Fruit fly (Drosophila melanogaster): ENCODE measurements around the gene Ir100a.

Ir100a gene

DNA sequence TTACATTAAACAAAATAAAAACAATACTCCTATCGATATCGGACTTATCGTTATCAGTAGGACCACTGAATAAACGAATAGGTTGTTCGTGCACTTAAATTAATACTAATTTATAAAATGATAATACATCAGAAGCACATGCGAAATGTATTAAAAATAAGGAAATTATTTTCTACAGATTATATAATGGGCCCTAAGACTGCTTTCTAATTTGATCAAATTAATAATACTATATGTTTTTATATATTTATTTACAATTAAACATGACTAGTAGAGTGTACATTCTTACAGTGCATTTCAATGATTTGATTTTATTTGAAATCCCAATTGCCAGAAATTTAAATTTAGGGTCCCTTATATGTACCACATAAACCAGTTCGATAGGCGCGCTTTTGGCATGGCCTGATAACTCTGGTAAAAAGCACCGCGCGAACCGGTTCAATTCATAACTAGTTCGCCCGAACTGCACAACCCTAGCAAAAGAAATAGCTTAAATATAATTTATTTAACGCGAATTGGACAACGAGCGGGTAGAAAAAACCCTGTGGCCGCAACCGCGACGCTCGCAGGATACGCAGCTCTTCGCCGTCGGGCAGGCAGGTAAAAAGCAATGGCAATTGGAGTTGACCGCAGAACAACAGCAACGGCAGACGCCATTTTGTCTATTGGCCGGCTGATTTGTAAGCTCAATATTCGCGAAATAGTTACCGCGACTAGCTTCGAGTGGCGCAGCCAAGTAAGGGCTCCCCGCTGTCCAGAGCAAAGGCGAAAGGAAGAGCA lies 24.0 kb upstream of the Ir100a start, which contains the start of the genes CG2126 and faf (continued):
- TF ChIP-seq Fer3 (tag; optimal IDR thresholded peaks at IDR 0.05) (peak; percentile 74), CG6175 (GFP tag; IDR thresholded peaks at IDR 0.05) (0 out of 3 replicates have a peak, but pooled peaks have one; percentile 50), MESR4 (GFP tag; optimal IDR thresholded peaks at IDR 0.05) (peak; percentile 24), CG11695 (GFP tag; IDR thresholded peaks at IDR 0.05) (peak; percentile 76; the same call in 2 of the 3 replicates), pan (optimal IDR thresholded peaks at IDR 0.05) (no peak), pan (GFP tag; optimal IDR thresholded peaks at IDR 0.05 in 1 of 2, IDR thresholded peaks at IDR 0.05 in 1 of 2) (peak in 1 of 2 experiments; percentile 81), CG4617 (GFP tag; optimal IDR thresholded peaks at IDR 0.05; ENCODE audit: borderline replicate concordance) (peak; percentile 52), Nf-YC (tag; optimal IDR thresholded peaks at IDR 0.05) (peak; percentile 76), CG8388 (GFP tag; optimal IDR thresholded peaks at IDR 0.05) (peak; percentile 77), Bteb2 (GFP tag; optimal IDR thresholded peaks at IDR 0.05) (peak; percentile 41), CG2712 (tag; optimal IDR thresholded peaks at IDR 0.05) (peak; percentile 87), insv (GFP tag; optimal IDR thresholded peaks at IDR 0.05) (peak in 1 of 2 experiments; percentile 42), dmrt11E (tag; optimal IDR thresholded peaks at IDR 0.05) (peak; percentile 76), sima (GFP tag; optimal IDR thresholded peaks at IDR 0.05) (no peak), Scr (GFP tag; IDR thresholded peaks at IDR 0.05; ENCODE audit: partially characterized antibody) (peak; percentile 59), CG13287 (GFP tag; IDR thresholded peaks at IDR 0.05; ENCODE audit: partially characterized antibody) (peak; percentile 61; the same call in 1 of the 2 replicates), CG4424 (GFP tag; optimal IDR thresholded peaks at IDR 0.05) (peak; percentile 74), Hey (tag; optimal IDR thresholded peaks at IDR 0.05) (no peak), zen (tag; optimal IDR thresholded peaks at IDR 0.05) (peak; percentile 64), pum (GFP tag; optimal IDR thresholded peaks at IDR 0.05) (peak; percentile 41), stwl (tag; optimal IDR thresholded peaks at IDR 0.05) (peak; percentile 40), CG32772 (GFP tag; IDR thresholded peaks at IDR 0.05) (peak; percentile 79), fd102C (GFP tag; optimal IDR thresholded peaks at IDR 0.05) (no peak), CG10462 (GFP tag; optimal IDR thresholded peaks at IDR 0.05) (peak; percentile 56), kah (GFP tag; optimal IDR thresholded peaks at IDR 0.05) (peak; percentile 24), CG6654 (GFP tag; optimal IDR thresholded peaks at IDR 0.05) (peak; percentile 29), ara (GFP tag; IDR thresholded peaks at IDR 0.05) (peak; percentile 62; the same call in 1 of the 2 replicates), knrl (GFP tag; IDR thresholded peaks at IDR 0.05; ENCODE audit: partially characterized antibody) (peak; percentile 43; the same call in 2 of the 3 replicates), Nf-YB (GFP tag; optimal IDR thresholded peaks at IDR 0.05) (peak; percentile 66), CG6765 (GFP tag; optimal IDR thresholded peaks at IDR 0.05) (peak; percentile 13), CG1602 (GFP tag; optimal IDR thresholded peaks at IDR 0.05) (peak; percentile 72), Hmx (GFP tag; optimal IDR thresholded peaks at IDR 0.05) (no peak), Sin3A (optimal IDR thresholded peaks at IDR 0.05) (peak; percentile 17), chn (GFP tag; optimal IDR thresholded peaks at IDR 0.05) (peak; percentile 68), jigr1 (GFP tag; IDR thresholded peaks at IDR 0.05) (peak; percentile 60; the same call in 2 of the 3 replicates), p53 (GFP tag; optimal IDR thresholded peaks at IDR 0.05) (no peak), CG10366 (GFP tag; IDR thresholded peaks at IDR 0.05) (peak; percentile 69), CG3065 (GFP tag; optimal IDR thresholded peaks at IDR 0.05) (peak; percentile 21), CG10267 (tag; optimal IDR thresholded peaks at IDR 0.05) (peak; percentile 80), gcm2 (GFP tag; optimal IDR thresholded peaks at IDR 0.05) (no peak), CG2116 (GFP tag; optimal IDR thresholded peaks at IDR 0.05) (peak; percentile 75), tgo (GFP tag; IDR thresholded peaks at IDR 0.05) (peak; percentile 75), CG4328 (GFP tag; optimal IDR thresholded peaks at IDR 0.05) (peak; percentile 73), Ravus (GFP tag; IDR thresholded peaks at IDR 0.05) (peak; percentile 5; the same call in 1 of the 2 replicates), CG12236 (GFP tag; optimal IDR thresholded peaks at IDR 0.05) (no peak), Asciz (GFP tag; optimal IDR thresholded peaks at IDR 0.05) (no peak), Usf (GFP tag; optimal IDR thresholded peaks at IDR 0.05) (peak; percentile 48), pzg (GFP tag; optimal IDR thresholded peaks at IDR 0.05) (peak; percentile 57), Ets97D (GFP tag; optimal IDR thresholded peaks at IDR 0.05) (peak; percentile 60)

Measured in whole organism, embryonic.